Worm (Caenorhabditis elegans) whole organism, L4 larva: ENCODE results near the gene E02C12.10.
A peak's percentile ranks its signal among the peaks of the same experiment; 100 is the strongest.
"Not testable (repeated sequence)": the region's sequence is repeated elsewhere in the genome, so short reads cannot be mapped to it uniquely, and the experiment has no call there.

ENCODE experiments used
- D1046.2 ChIP-seq: fragments of 200-800 bp; sonication (Bioruptor generic); IDR thresholded peaks from 2 replicates; pipeline ENCODE4 v1.3.6; 2022; ENCODE audit warnings: missing genetic modification characterization, missing compliant biosample characterization
- F10B5.3 ChIP-seq: sonication (generic microtip); optimal IDR thresholded peaks from 2 replicates; lab custom pipeline; 2016; ENCODE audit warnings: mild to moderate bottlenecking, missing genetic modification characterization, missing compliant biosample characterization
- F26F4.8 ChIP-seq: fragments of 200-800 bp; sonication (Bioruptor generic); conservative IDR thresholded peaks from 2 replicates; pipeline ENCODE4 v1.3.6; 2022; ENCODE audit warnings: missing genetic modification characterization, missing compliant biosample characterization
- F37D6.2 ChIP-seq: sonication (generic microtip); optimal IDR thresholded peaks from 2 replicates; lab custom pipeline; 2016; ENCODE audit warnings: mild to moderate bottlenecking, missing genetic modification characterization, missing compliant biosample characterization
- F44E2.7 ChIP-seq: fragments of 200-800 bp; sonication (Bioruptor generic); IDR thresholded peaks from 2 replicates; pipeline ENCODE4 v2.1.2; 2022; ENCODE audit warnings: missing genetic modification characterization, missing compliant biosample characterization
- T26A8.4 ChIP-seq: fragments of 200-800 bp; sonication (Bioruptor generic); IDR thresholded peaks from 2 replicates; pipeline ENCODE4 v1.3.6; 2022; ENCODE audit warnings: missing genetic modification characterization, missing compliant biosample characterization
- Y105C5A.15 ChIP-seq: fragments of 200-800 bp; sonication (Bioruptor generic); IDR thresholded peaks from 2 replicates; pipeline ENCODE4 v1.3.6; 2022; ENCODE audit warnings: missing genetic modification characterization, missing compliant biosample characterization
- Y48G9A.11 ChIP-seq: fragments of 200-800 bp; sonication (Bioruptor generic); IDR thresholded peaks from 2 replicates; pipeline ENCODE4 v1.3.6; 2022; ENCODE audit warnings: missing genetic modification reagents, missing genetic modification characterization, missing compliant biosample characterization
- Y75B8A.6 ChIP-seq: fragments of 200-800 bp; sonication (Bioruptor generic); IDR thresholded peaks from 2 replicates; pipeline ENCODE4 v1.3.6; 2022; ENCODE audit warnings: missing genetic modification reagents, missing genetic modification characterization, missing compliant biosample characterization
- ZK546.5 ChIP-seq, 2 experiments: sonication (generic microtip); optimal IDR thresholded peaks; 2 replicates each; lab custom pipeline; 2017; ENCODE audit warnings: missing biosample characterization in 2 of 2, missing genetic modification characterization in 2 of 2
- arid-1 ChIP-seq: fragments of 200-800 bp; sonication (Bioruptor generic); conservative IDR thresholded peaks from 2 replicates; pipeline ENCODE4 v1.3.6; 2022; ENCODE audit warnings: missing genetic modification reagents, missing genetic modification characterization, missing compliant biosample characterization
- ceh-20 ChIP-seq: fragments of 200-800 bp; sonication (Bioruptor generic); IDR thresholded peaks from 2 replicates; pipeline ENCODE4 v1.3.6; 2022; ENCODE audit warnings: missing genetic modification reagents, missing genetic modification characterization, missing compliant biosample characterization
- ctbp-1 ChIP-seq: fragments of 200-800 bp; sonication (Bioruptor generic); IDR thresholded peaks from 2 replicates; pipeline ENCODE4 v1.3.6; 2022; ENCODE audit warnings: missing genetic modification reagents, missing genetic modification characterization, missing compliant biosample characterization
- daf-12 ChIP-seq: fragments of 150-350 bp; optimal IDR thresholded peaks from 2 replicates; lab custom pipeline; 2014; ENCODE audit warnings: missing biosample characterization, missing genetic modification reagents, missing genetic modification characterization
- daf-19 ChIP-seq: fragments of 200-800 bp; sonication (Bioruptor generic); conservative IDR thresholded peaks from 2 replicates; pipeline ENCODE4 v1.3.6; 2022; ENCODE audit warnings: missing genetic modification characterization, missing compliant biosample characterization
- daf-8 ChIP-seq: fragments of 200-800 bp; sonication (Bioruptor generic); IDR thresholded peaks from 2 replicates; pipeline ENCODE4 v1.3.6; 2022; ENCODE audit warnings: missing genetic modification characterization, missing compliant biosample characterization
- dmd-6 ChIP-seq: fragments of 200-800 bp; sonication (Bioruptor generic); IDR thresholded peaks from 2 replicates; pipeline ENCODE4 v1.3.6; 2022; ENCODE audit warnings: missing genetic modification reagents, missing genetic modification characterization, missing compliant biosample characterization
- dmd-8 ChIP-seq: fragments of 200-800 bp; sonication (Bioruptor generic); IDR thresholded peaks from 2 replicates; pipeline ENCODE4 v1.3.6; 2022; ENCODE audit warnings: missing genetic modification characterization, missing compliant biosample characterization
- dmd-9 ChIP-seq: fragments of 200-800 bp; sonication (Bioruptor generic); IDR thresholded peaks from 2 replicates; pipeline ENCODE4 v1.3.6; 2022; ENCODE audit warnings: missing genetic modification reagents, missing genetic modification characterization, missing compliant biosample characterization
- egl-27 ChIP-seq: sonication (generic microtip); optimal IDR thresholded peaks from 3 replicates; lab custom pipeline; 2017; ENCODE audit warnings: missing biosample characterization, missing genetic modification reagents, missing genetic modification characterization
- egl-43 ChIP-seq: fragments of 200-800 bp; sonication (Bioruptor generic); IDR thresholded peaks from 2 replicates; pipeline ENCODE4 v1.3.6; 2022; ENCODE audit warnings: missing genetic modification reagents, missing genetic modification characterization, missing compliant biosample characterization
- hif-1 ChIP-seq, 2 experiments: sonication (generic microtip); optimal IDR thresholded peaks; 2 replicates each; lab custom pipeline; 2016 to 2017; ENCODE audit warnings: missing compliant biosample characterization in 2 of 2, missing genetic modification characterization in 2 of 2, missing genetic modification reagents in 2 of 2, missing genotype in 2 of 2, mild to moderate bottlenecking in 1 of 2
- hmg-1.1 ChIP-seq: fragments of 200-800 bp; sonication (Bioruptor generic); IDR thresholded peaks from 2 replicates; pipeline ENCODE4 v1.3.6; 2022; ENCODE audit warnings: missing genetic modification reagents, missing genetic modification characterization, missing compliant biosample characterization
- lim-7 ChIP-seq: fragments of 200-800 bp; sonication (Bioruptor generic); IDR thresholded peaks from 2 replicates; pipeline ENCODE4 v1.3.6; 2022; ENCODE audit warnings: missing genetic modification characterization, missing compliant biosample characterization
- lin-1 ChIP-seq: fragments of 200-800 bp; sonication (Bioruptor generic); IDR thresholded peaks from 2 replicates; pipeline ENCODE4 v1.3.6; 2022; ENCODE audit warnings: missing genetic modification reagents, missing genetic modification characterization, missing compliant biosample characterization
- lin-29 ChIP-seq: fragments of 200-800 bp; sonication (Bioruptor generic); IDR thresholded peaks from 2 replicates; pipeline ENCODE4 v1.3.6; 2022; ENCODE audit warnings: missing genetic modification reagents, missing genetic modification characterization, missing compliant biosample characterization
- lin-38 ChIP-seq: fragments of 200-800 bp; sonication (Bioruptor generic); IDR thresholded peaks from 2 replicates; pipeline ENCODE4 v1.3.6; 2022; ENCODE audit warnings: missing genetic modification reagents, missing genetic modification characterization, missing compliant biosample characterization
- lir-3 ChIP-seq: sonication (generic microtip); optimal IDR thresholded peaks from 2 replicates; lab custom pipeline; 2016; ENCODE audit warnings: mild to moderate bottlenecking, missing genetic modification characterization, missing compliant biosample characterization
- madf-5 ChIP-seq, 2 experiments: fragments of 200-800 bp; sonication (Bioruptor generic); IDR thresholded peaks; 2 replicates each; pipeline ENCODE4 v1.3.6; 2022; ENCODE audit warnings: missing compliant biosample characterization in 2 of 2, missing genetic modification characterization in 2 of 2
- madf-9 ChIP-seq: fragments of 200-800 bp; sonication (Bioruptor generic); conservative IDR thresholded peaks from 2 replicates; pipeline ENCODE4 v1.3.6; 2022; ENCODE audit warnings: missing genetic modification reagents, missing genetic modification characterization, missing compliant biosample characterization
- mdt-29 ChIP-seq: fragments of 200-800 bp; sonication (Bioruptor generic); IDR thresholded peaks from 2 replicates; pipeline ENCODE4 v1.3.6; 2022; ENCODE audit warnings: missing genetic modification reagents, missing genetic modification characterization, missing compliant biosample characterization
- nhr-111 ChIP-seq: fragments of 200-800 bp; sonication (Bioruptor generic); optimal IDR thresholded peaks from 2 replicates; lab custom pipeline; 2018; ENCODE audit warnings: mild to moderate bottlenecking, missing genetic modification characterization, missing compliant biosample characterization
- nhr-41 ChIP-seq: fragments of 200-800 bp; sonication (Bioruptor generic); IDR thresholded peaks from 2 replicates; pipeline ENCODE4 v1.3.6; 2022; ENCODE audit warnings: missing genetic modification reagents, missing genetic modification characterization, missing compliant biosample characterization
- nhr-42 ChIP-seq: fragments of 200-800 bp; sonication (Bioruptor generic); IDR thresholded peaks from 2 replicates; pipeline ENCODE4 v1.3.6; 2022; ENCODE audit warnings: missing genetic modification characterization, missing compliant biosample characterization
- nhr-77 ChIP-seq: fragments of 150-350 bp; optimal IDR thresholded peaks from 2 replicates; lab custom pipeline; 2014; ENCODE audit warnings: missing biosample characterization, missing genetic modification characterization
- pha-4 ChIP-seq, 2 experiments: fragments of 150-350 bp in 1 of 2; fragments of 200-800 bp in 1 of 2; sonication (Bioruptor generic) in 1 of 2; IDR thresholded peaks in 1 of 2; optimal IDR thresholded peaks in 1 of 2; 2 replicates each; pipeline versions ENCODE4 v1.3.6 to Lab custom; 2014 to 2022; ENCODE audit warnings: missing genetic modification characterization in 2 of 2, missing genetic modification reagents in 2 of 2, missing biosample characterization in 1 of 2, missing compliant biosample characterization in 1 of 2
- php-3 ChIP-seq: fragments of 200-800 bp; sonication (Bioruptor generic); IDR thresholded peaks from 2 replicates; pipeline ENCODE4 v1.3.6; 2022; ENCODE audit warnings: missing genetic modification reagents, missing genetic modification characterization, missing compliant biosample characterization
- rbr-2 ChIP-seq: sonication (generic microtip); optimal IDR thresholded peaks from 2 replicates; lab custom pipeline; 2016; ENCODE audit warnings: missing genotype, missing genetic modification characterization, missing compliant biosample characterization
- saeg-2 ChIP-seq: fragments of 200-800 bp; sonication (Bioruptor generic); IDR thresholded peaks from 2 replicates; pipeline ENCODE4 v1.3.6; 2022; ENCODE audit warnings: missing genetic modification reagents, missing genetic modification characterization, missing compliant biosample characterization
- sdz-12 ChIP-seq: fragments of 200-800 bp; sonication (Bioruptor generic); optimal IDR thresholded peaks from 2 replicates; lab custom pipeline; 2018; ENCODE audit warnings: mild to moderate bottlenecking, missing genetic modification characterization, missing compliant biosample characterization
- snpc-1.2 ChIP-seq: fragments of 200-800 bp; sonication (Bioruptor generic); IDR thresholded peaks from 2 replicates; pipeline ENCODE4 v1.3.6; 2022; ENCODE audit warnings: missing genetic modification reagents, missing genetic modification characterization, missing compliant biosample characterization
- tra-1 ChIP-seq: fragments of 200-800 bp; sonication (Bioruptor generic); IDR thresholded peaks from 2 replicates; pipeline ENCODE4 v1.3.6; 2022; ENCODE audit warnings: missing genetic modification reagents, missing genetic modification characterization, missing compliant biosample characterization
- vab-7 ChIP-seq: fragments of 200-800 bp; sonication (Bioruptor generic); IDR thresholded peaks from 2 replicates; pipeline ENCODE4 v1.3.6; 2022; ENCODE audit warnings: missing genetic modification reagents, missing genetic modification characterization, missing compliant biosample characterization
- zfp-2 ChIP-seq: sonication (generic microtip); optimal IDR thresholded peaks from 2 replicates; lab custom pipeline; 2016; ENCODE audit warnings: mild to moderate bottlenecking, missing genetic modification characterization, missing compliant biosample characterization
- zfp-3 ChIP-seq: fragments of 200-800 bp; sonication (Bioruptor generic); conservative IDR thresholded peaks from 2 replicates; pipeline ENCODE4 v1.3.6; 2022; ENCODE audit warnings: missing genetic modification reagents, missing genetic modification characterization, missing compliant biosample characterization
- zip-11 ChIP-seq: fragments of 200-800 bp; sonication (Bioruptor generic); IDR thresholded peaks from 2 replicates; pipeline ENCODE4 v1.3.6; 2022; ENCODE audit warnings: missing genetic modification characterization, missing compliant biosample characterization

E02C12.10 gene

ce11 chrV:9341814-9342213 lies 36.4 kb downstream of the E02C12.10 start:
- TF ChIP-seq lin-38 (GFP tag; lab: Robert Waterston, UW) (peak; percentile 81), nhr-42 (GFP tag; lab: Robert Waterston, UW) (peak; percentile 70), F44E2.7 (GFP tag; lab: Robert Waterston, UW) (peak; percentile 85; the same call in 1 of the 2 replicates), D1046.2 (GFP tag; lab: Robert Waterston, UW) (peak; percentile 83), Y75B8A.6 (GFP tag; lab: Robert Waterston, UW) (peak; percentile 86; the same call in 1 of the 2 replicates), mdt-29 (GFP tag; lab: Robert Waterston, UW) (peak; percentile 58), ctbp-1 (GFP tag; lab: Robert Waterston, UW) (peak; percentile 75), dmd-6 (peak; percentile 55), hmg-1.1 (GFP tag; lab: Robert Waterston, UW) (peak; percentile 66), arid-1 (GFP tag; lab: Robert Waterston, UW) (peak; percentile 80), tra-1 (peak; percentile 92), T26A8.4 (GFP tag; lab: Robert Waterston, UW) (peak; percentile 94), egl-43 (GFP tag; lab: Robert Waterston, UW) (peak; percentile 83), madf-5 (GFP tag; IDR thresholded peaks at IDR 0.05; lab: Robert Waterston, UW) (0 out of 4 replicates have a peak, but pooled peaks of 1 of the 2 experiments have one; percentile 18), pha-4 (GFP tag; IDR thresholded peaks at IDR 0.05; lab: Robert Waterston, UW) (peak; percentile 87; the same call in 1 of the 2 replicates), F26F4.8 (GFP tag; lab: Robert Waterston, UW) (0 out of 2 replicates have a peak, but pooled peaks have one; percentile 40), lin-1 (GFP tag; lab: Robert Waterston, UW) (peak; percentile 90), zip-11 (GFP tag; lab: Robert Waterston, UW) (peak; percentile 74; the same call in 1 of the 2 replicates), madf-9 (GFP tag; lab: Robert Waterston, UW) (peak; percentile 74), vab-7 (GFP tag; lab: Robert Waterston, UW) (peak; percentile 56), php-3 (GFP tag; lab: Robert Waterston, UW) (peak; percentile 85), Y48G9A.11 (GFP tag; lab: Robert Waterston, UW) (peak; percentile 75), zfp-3 (GFP tag; lab: Robert Waterston, UW) (peak; percentile 98), lim-7 (GFP tag; lab: Robert Waterston, UW) (peak; percentile 77), dmd-9 (GFP tag; lab: Robert Waterston, UW) (0 out of 2 replicates have a peak, but pooled peaks have one; percentile 50), snpc-1.2 (GFP tag; lab: Robert Waterston, UW) (peak; percentile 76), lin-29 (GFP tag; lab: Robert Waterston, UW) (peak; percentile 88), dmd-8 (peak; percentile 72; the same call in 1 of the 2 replicates), saeg-2 (peak; percentile 90), ceh-20 (peak; percentile 87), Y105C5A.15 (GFP tag; lab: Robert Waterston, UW) (peak; percentile 94), daf-19 (peak; percentile 67; the same call in 1 of the 2 replicates)
- not testable (repeated sequence) for TF ChIP-seq pha-4 (tag; optimal IDR thresholded peaks at IDR 0.05; lab: Kevin White, UChicago)

- TF ChIP-seq ZK546.5 (tag; optimal IDR thresholded peaks at IDR 0.05; lab: Kevin White, UChicago) = no peak
- no peak for TF ChIP-seq F10B5.3 (tag; lab: Kevin White, UChicago)
- TF ChIP-seq nhr-111 (GFP tag; lab: Kevin White, UChicago) = no peak
- TF ChIP-seq D1046.2 (GFP tag; lab: Robert Waterston, UW) = peak; percentile 64; the same call in 1 of the 2 replicates
- no peak for TF ChIP-seq zfp-2 (tag; lab: Kevin White, UChicago)
- TF ChIP-seq nhr-41 (GFP tag; lab: Robert Waterston, UW) = peak; percentile 14; the same call in 1 of the 2 replicates
- no peak for TF ChIP-seq hif-1 (tag; optimal IDR thresholded peaks at IDR 0.05; lab: Kevin White, UChicago)
- TF ChIP-seq lin-1 (GFP tag; lab: Robert Waterston, UW) = peak; percentile 63
- TF ChIP-seq lir-3 (tag; lab: Kevin White, UChicago) = no peak
- TF ChIP-seq hmg-1.1 (GFP tag; lab: Robert Waterston, UW) = peak; percentile 55
- TF ChIP-seq daf-19 = peak; percentile 89
- peak; percentile 86 for TF ChIP-seq lin-29 (GFP tag; lab: Robert Waterston, UW)
- no peak for TF ChIP-seq daf-8 (GFP tag; lab: Robert Waterston, UW)
- 0 out of 2 replicates have a peak, but pooled peaks have one; percentile 18 for TF ChIP-seq dmd-8
- TF ChIP-seq nhr-77 = no peak
- TF ChIP-seq sdz-12 (GFP tag; lab: Kevin White, UChicago) = peak; percentile 82
- TF ChIP-seq egl-27 (tag; lab: Kevin White, UChicago) = no peak
- 0 out of 4 replicates have a peak, but pooled peaks of 1 of the 2 experiments have one; percentile 64 for TF ChIP-seq madf-5 (GFP tag; IDR thresholded peaks at IDR 0.05; lab: Robert Waterston, UW)
- TF ChIP-seq rbr-2 = peak; percentile 11
- TF ChIP-seq madf-9 (GFP tag; lab: Robert Waterston, UW) = peak; percentile 45; the same call in 1 of the 2 replicates
- peak; percentile 90 for TF ChIP-seq pha-4 (GFP tag; IDR thresholded peaks at IDR 0.05; lab: Robert Waterston, UW)
- no peak for TF ChIP-seq pha-4 (tag; optimal IDR thresholded peaks at IDR 0.05; lab: Kevin White, UChicago)
- TF ChIP-seq daf-12 (tag; lab: Kevin White, UChicago) = no peak
- no peak for TF ChIP-seq F37D6.2
- TF ChIP-seq zfp-3 (GFP tag; lab: Robert Waterston, UW) = peak; percentile 95
These were observed 37.9 kb downstream of the E02C12.10 start for ce11 chrV:9340318-9340717.
